Fruit fly (Drosophila melanogaster) whole organism, embryonic: ENCODE measurements around the gene Sirup.
A peak's percentile ranks its signal among the peaks of the same experiment; 100 is the strongest.

Experiments
- CG10267 ChIP-seq: fragments of 200-800 bp; sonication (Bioruptor generic); optimal IDR thresholded peaks from 2 replicates; lab custom pipeline; 2018; ENCODE audit warnings: missing biosample characterization, mild to moderate bottlenecking, missing genetic modification characterization, moderate library complexity
- CG10462 ChIP-seq: fragments of 200-800 bp; sonication (Bioruptor generic); optimal IDR thresholded peaks from 2 replicates; lab custom pipeline; 2016; ENCODE audit warnings: missing biosample characterization, missing genetic modification characterization
- CG10979 ChIP-seq: fragments of 200-800 bp; sonication (Bioruptor generic); optimal IDR thresholded peaks from 2 replicates; lab custom pipeline; 2018; ENCODE audit warnings: missing biosample characterization, mild to moderate bottlenecking, missing genetic modification characterization, moderate library complexity
- CG11504 ChIP-seq: fragments of 200-800 bp; sonication (Bioruptor generic); optimal IDR thresholded peaks from 3 replicates; lab custom pipeline; 2019; ENCODE audit warnings: missing biosample characterization, mild to moderate bottlenecking, missing genetic modification characterization, moderate library complexity
- CG12155 ChIP-seq: fragments of 200-800 bp; sonication (Bioruptor generic); optimal IDR thresholded peaks from 3 replicates; lab custom pipeline; 2016; ENCODE audit warnings: missing biosample characterization, missing genetic modification characterization
- CG1233 ChIP-seq: fragments of 200-800 bp; sonication (Bioruptor generic); optimal IDR thresholded peaks from 4 replicates; lab custom pipeline; 2018; ENCODE audit warnings: missing biosample characterization, mild to moderate bottlenecking, missing genetic modification characterization
- CG12942 ChIP-seq: fragments of 200-800 bp; sonication (Bioruptor generic); optimal IDR thresholded peaks from 3 replicates; lab custom pipeline; 2016; ENCODE audit warnings: missing biosample characterization, missing genetic modification characterization
- CG15696 ChIP-seq: fragments of 200-800 bp; sonication (Bioruptor generic); optimal IDR thresholded peaks from 2 replicates; lab custom pipeline; 2019; ENCODE audit warnings: missing biosample characterization, mild to moderate bottlenecking, missing genetic modification characterization, moderate library complexity
- CG17568 ChIP-seq: fragments of 200-800 bp; sonication (Bioruptor generic); optimal IDR thresholded peaks from 2 replicates; lab custom pipeline; 2018; ENCODE audit warnings: missing biosample characterization, mild to moderate bottlenecking, missing genetic modification characterization, moderate library complexity
- CG17829 ChIP-seq: fragments of 200-800 bp; optimal IDR thresholded peaks from 2 replicates; lab custom pipeline; 2019; ENCODE audit warnings: missing biosample characterization, mild to moderate bottlenecking, missing genetic modification characterization, moderate library complexity
- CG18599 ChIP-seq: fragments of 200-800 bp; sonication (Bioruptor generic); optimal IDR thresholded peaks from 3 replicates; lab custom pipeline; 2017; ENCODE audit warnings: missing biosample characterization, missing genetic modification characterization, mild to moderate bottlenecking, moderate library complexity, missing genetic modification reagents
- CG18619 ChIP-seq: fragments of 200-800 bp; sonication (Bioruptor generic); optimal IDR thresholded peaks from 3 replicates; lab custom pipeline; 2017; ENCODE audit warnings: missing biosample characterization, mild to moderate bottlenecking, missing genetic modification characterization
- CG2129 ChIP-seq: fragments of 200-800 bp; sonication (Bioruptor generic); IDR thresholded peaks from 2 replicates; pipeline ENCODE4 v1.3.6; 2022; ENCODE audit warnings: missing biosample characterization, missing genetic modification characterization; ENCODE audit not compliant: partially characterized antibody
- CG2712 ChIP-seq: fragments of 200-800 bp; optimal IDR thresholded peaks from 3 replicates; lab custom pipeline; 2019; ENCODE audit warnings: missing biosample characterization, mild to moderate bottlenecking, missing genetic modification characterization, moderate library complexity
- CG31365 ChIP-seq: fragments of 200-800 bp; sonication (Bioruptor generic); optimal IDR thresholded peaks from 2 replicates; lab custom pipeline; 2018; ENCODE audit warnings: missing biosample characterization, mild to moderate bottlenecking, missing genetic modification characterization
- CG42726 ChIP-seq: fragments of 200-800 bp; sonication (Bioruptor generic); IDR thresholded peaks from 2 replicates; pipeline ENCODE4 v1.3.6; 2022; ENCODE audit warnings: missing biosample characterization, missing genetic modification characterization; ENCODE audit not compliant: partially characterized antibody
- CG4820 ChIP-seq: fragments of 200-800 bp; sonication (Bioruptor generic); optimal IDR thresholded peaks from 3 replicates; lab custom pipeline; 2016; ENCODE audit warnings: missing biosample characterization, missing genetic modification characterization
- CG5180 ChIP-seq: fragments of 200-800 bp; sonication (Bioruptor generic); optimal IDR thresholded peaks from 3 replicates; lab custom pipeline; 2017; ENCODE audit warnings: missing biosample characterization, missing genetic modification characterization, mild to moderate bottlenecking, moderate library complexity, missing genetic modification reagents
- CG6175 ChIP-seq: fragments of 200-800 bp; sonication (Bioruptor generic); IDR thresholded peaks from 3 replicates; pipeline ENCODE4 v1.3.6; 2022; ENCODE audit warnings: missing biosample characterization, missing genetic modification characterization
- CG7372 ChIP-seq: fragments of 200-800 bp; sonication (Bioruptor generic); IDR thresholded peaks from 2 replicates; pipeline ENCODE4 v1.3.6; 2022; ENCODE audit warnings: missing biosample characterization, missing genetic modification characterization
- CG8359 ChIP-seq: fragments of 200-800 bp; sonication (Bioruptor generic); optimal IDR thresholded peaks from 2 replicates; lab custom pipeline; 2017; ENCODE audit warnings: missing biosample characterization, mild to moderate bottlenecking, missing genetic modification characterization, borderline replicate concordance
- CTCF ChIP-seq: fragments of 200-800 bp; sonication (Bioruptor generic); optimal IDR thresholded peaks from 2 replicates; lab custom pipeline; 2017; ENCODE audit warnings: missing biosample characterization, mild to moderate bottlenecking, missing genetic modification characterization, moderate library complexity
- Chrac-16 ChIP-seq: fragments of 200-800 bp; sonication (Bioruptor generic); optimal IDR thresholded peaks from 3 replicates; lab custom pipeline; 2016; ENCODE audit warnings: missing biosample characterization, missing genetic modification characterization
- CkIIα-i1 ChIP-seq: fragments of 200-800 bp; sonication (Bioruptor generic); IDR thresholded peaks from 2 replicates; pipeline ENCODE4 v1.3.6; 2022; ENCODE audit warnings: missing biosample characterization, missing genetic modification characterization
- Dek ChIP-seq: fragments of 200-800 bp; sonication (Bioruptor generic); optimal IDR thresholded peaks from 3 replicates; lab custom pipeline; 2019; ENCODE audit warnings: missing biosample characterization, mild to moderate bottlenecking, missing genetic modification characterization, moderate library complexity
- Dip3 ChIP-seq: fragments of 200-800 bp; sonication (Bioruptor generic); optimal IDR thresholded peaks from 3 replicates; lab custom pipeline; 2016; ENCODE audit warnings: missing biosample characterization, missing genetic modification characterization
- Drgx ChIP-seq: fragments of 200-800 bp; sonication (Bioruptor generic); IDR thresholded peaks from 2 replicates; pipeline ENCODE4 v1.3.6; 2022; ENCODE audit warnings: missing biosample characterization, missing genetic modification characterization
- Ets65A ChIP-seq: fragments of 200-800 bp; sonication (Bioruptor generic); peaks from one replicate; lab custom pipeline; 2016; ENCODE audit warnings: missing biosample characterization, missing genetic modification characterization
- Hr39 ChIP-seq: fragments of >200 bp; optimal IDR thresholded peaks from 2 replicates; lab custom pipeline; 2017
- Lim3 ChIP-seq: fragments of 200-800 bp; sonication (Bioruptor generic); IDR thresholded peaks from 2 replicates; pipeline ENCODE4 v1.3.6; 2022; ENCODE audit warnings: missing biosample characterization, missing genetic modification characterization
- MESR4 ChIP-seq: fragments of 200-800 bp; sonication (Bioruptor generic); optimal IDR thresholded peaks from 2 replicates; lab custom pipeline; 2018; ENCODE audit warnings: missing biosample characterization, mild to moderate bottlenecking, missing genetic modification characterization, moderate library complexity
- Mes4 ChIP-seq: fragments of 200-800 bp; sonication (Bioruptor generic); optimal IDR thresholded peaks from 2 replicates; lab custom pipeline; 2016; ENCODE audit warnings: missing biosample characterization, missing genetic modification characterization
- Sin3A ChIP-seq: fragments of >200 bp; optimal IDR thresholded peaks from 2 replicates; lab custom pipeline; 2018
- Spps ChIP-seq: fragments of 200-800 bp; sonication (Bioruptor generic); optimal IDR thresholded peaks from 2 replicates; lab custom pipeline; 2018; ENCODE audit warnings: missing biosample characterization, mild to moderate bottlenecking, missing genetic modification characterization
- Sry-δ ChIP-seq: fragments of 200-800 bp; sonication (Bioruptor generic); optimal IDR thresholded peaks from 2 replicates; lab custom pipeline; 2016; ENCODE audit warnings: missing biosample characterization, missing genetic modification characterization
- Usf ChIP-seq: fragments of 200-800 bp; sonication (Bioruptor generic); optimal IDR thresholded peaks from 2 replicates; lab custom pipeline; 2017; ENCODE audit warnings: missing genotype, missing biosample characterization, missing genetic modification characterization
- crc ChIP-seq: fragments of 200-800 bp; sonication (Bioruptor generic); optimal IDR thresholded peaks from 2 replicates; lab custom pipeline; 2016; ENCODE audit warnings: missing biosample characterization, missing genetic modification characterization
- dysf ChIP-seq: fragments of 200-800 bp; sonication (Bioruptor generic); IDR thresholded peaks from 3 replicates; pipeline ENCODE4 v1.3.6; 2022; ENCODE audit warnings: missing biosample characterization, missing genetic modification characterization
- gem ChIP-seq: fragments of 200-800 bp; sonication (Bioruptor generic); optimal IDR thresholded peaks from 2 replicates; lab custom pipeline; 2019; ENCODE audit warnings: missing biosample characterization, mild to moderate bottlenecking, missing genetic modification characterization, moderate library complexity
- ken ChIP-seq: fragments of 200-800 bp; sonication (Bioruptor generic); IDR thresholded peaks from 3 replicates; pipeline ENCODE4 v1.3.6; 2022; ENCODE audit warnings: missing biosample characterization, missing genetic modification characterization
- nau ChIP-seq: fragments of 200-800 bp; sonication (Bioruptor generic); optimal IDR thresholded peaks from 3 replicates; lab custom pipeline; 2017; ENCODE audit warnings: missing biosample characterization, mild to moderate bottlenecking, missing genetic modification characterization, missing genetic modification reagents
- nerfin-2 ChIP-seq: fragments of 200-800 bp; sonication (Bioruptor generic); IDR thresholded peaks from 2 replicates; pipeline ENCODE4 v1.3.6; 2022; ENCODE audit warnings: missing biosample characterization, missing genetic modification characterization; ENCODE audit not compliant: partially characterized antibody
- onecut ChIP-seq: fragments of 200-800 bp; sonication (Bioruptor generic); IDR thresholded peaks from 2 replicates; pipeline ENCODE4 v1.3.6; 2022; ENCODE audit warnings: missing biosample characterization, missing genetic modification characterization
- rib ChIP-seq: fragments of 200-800 bp; sonication (Bioruptor generic); IDR thresholded peaks from 2 replicates; pipeline ENCODE4 v1.3.6; 2022; ENCODE audit warnings: missing biosample characterization, missing genetic modification characterization
- sc ChIP-seq, 3 experiments: fragments of >200 bp in 2 of 3; fragments of 200-800 bp in 1 of 3; sonication (Bioruptor generic) in 1 of 3; optimal IDR thresholded peaks; 2 replicates in 2 of 3; 3 replicates in 1 of 3; lab custom pipeline; 2017; ENCODE audit warnings: mild to moderate bottlenecking in 1 of 3, missing biosample characterization in 1 of 3, missing genetic modification characterization in 1 of 3, missing genetic modification reagents in 1 of 3
- slp2 ChIP-seq: fragments of 200-800 bp; sonication (Bioruptor generic); optimal IDR thresholded peaks from 2 replicates; lab custom pipeline; 2016; ENCODE audit warnings: missing biosample characterization, missing genetic modification characterization
- tap ChIP-seq: fragments of 200-800 bp; optimal IDR thresholded peaks from 3 replicates; lab custom pipeline; 2019; ENCODE audit warnings: missing biosample characterization, mild to moderate bottlenecking, missing genetic modification characterization, moderate library complexity
- wdn ChIP-seq: fragments of 200-800 bp; sonication (Bioruptor generic); IDR thresholded peaks from 2 replicates; pipeline ENCODE4 v1.3.6; 2022; ENCODE audit warnings: missing biosample characterization, missing genetic modification characterization
- zen ChIP-seq: fragments of 200-800 bp; sonication (Bioruptor generic); optimal IDR thresholded peaks from 3 replicates; lab custom pipeline; 2018; ENCODE audit warnings: missing biosample characterization, mild to moderate bottlenecking, missing genetic modification characterization, moderate library complexity

Sirup gene

DNA sequence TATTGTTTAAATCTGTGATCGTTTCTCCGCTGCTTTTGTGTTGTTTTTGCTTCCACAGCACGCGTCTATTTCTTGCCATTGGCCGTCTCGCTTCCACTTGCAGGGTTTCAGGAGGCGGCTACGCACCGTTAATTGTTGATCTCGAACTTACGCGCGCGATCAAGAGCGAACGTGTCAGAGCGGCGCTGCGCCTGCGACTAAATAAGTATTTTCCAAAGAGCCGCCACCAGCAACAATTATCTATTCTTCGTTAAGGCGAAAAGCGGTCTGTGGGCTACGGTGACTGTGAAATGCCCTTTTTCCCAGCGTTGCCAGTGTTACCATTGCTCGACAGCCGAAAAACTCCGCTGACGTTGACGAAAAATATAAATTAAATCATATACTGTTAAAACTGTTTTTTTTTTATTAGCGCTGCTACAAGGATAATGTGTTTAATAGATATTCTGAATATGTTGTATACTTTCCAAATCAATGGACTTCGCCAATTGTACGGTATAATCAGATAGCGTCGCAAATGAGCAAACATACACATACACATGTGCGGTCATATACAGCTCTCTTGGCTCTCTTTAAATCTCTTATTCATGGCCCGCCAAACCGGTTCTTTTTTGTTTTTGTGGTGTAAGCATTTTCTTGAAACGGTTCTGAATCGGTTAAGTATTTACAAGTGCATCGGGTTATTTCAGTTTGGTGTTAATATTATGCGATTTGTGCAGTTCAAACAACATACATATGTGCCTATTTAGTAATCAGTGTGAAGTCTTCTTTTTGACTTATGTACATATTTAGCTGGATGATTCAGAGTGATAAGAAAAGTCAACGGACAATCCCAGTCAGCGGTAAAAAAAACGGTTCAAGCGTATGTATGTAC is 4.5 kb upstream of the Sirup start, which contains the start of gene pes (continued):
- TF ChIP-seq CG1233 (GFP tag; lab: Kevin White, UChicago), result peak; percentile 86
- TF ChIP-seq CG2712, result peak; percentile 89
- TF ChIP-seq Dip3 (GFP tag; lab: Kevin White, UChicago), result peak; percentile 90
- TF ChIP-seq CG31365 (tag; lab: Kevin White, UChicago), result peak; percentile 75
- peak; percentile 48 for TF ChIP-seq gem (tag; lab: Kevin White, UChicago)
- TF ChIP-seq dysf (GFP tag; lab: Robert Waterston, UW), result peak; percentile 37; the same call in 1 of the 3 replicates
- peak; percentile 88 for TF ChIP-seq wdn (GFP tag; lab: Robert Waterston, UW)
- peak; percentile 97 for TF ChIP-seq CG18599 (GFP tag; lab: Kevin White, UChicago)
- peak; percentile 92 for TF ChIP-seq CG4820 (GFP tag; lab: Kevin White, UChicago)
- peak; percentile 50; the same call in 1 of the 2 replicates for TF ChIP-seq CkIIα-i1
- peak; percentile 51; the same call in 1 of the 3 replicates for TF ChIP-seq ken
- TF ChIP-seq CG10267 (tag; lab: Kevin White, UChicago), result peak; percentile 89
- TF ChIP-seq CG17568 (GFP tag; lab: Kevin White, UChicago), result peak; percentile 36
- TF ChIP-seq CG2129 (GFP tag; lab: Robert Waterston, UW), result no peak
- TF ChIP-seq Usf (GFP tag; lab: Kevin White, UChicago), result peak; percentile 66
- peak; percentile 94 for TF ChIP-seq Drgx (GFP tag; lab: Robert Waterston, UW)
- peak; percentile 92 for TF ChIP-seq nau
- TF ChIP-seq CG6175 (GFP tag; lab: Robert Waterston, UW), result peak; percentile 91
- TF ChIP-seq CG10462 (GFP tag; lab: Kevin White, UChicago), result peak; percentile 69
- peak; percentile 65 for TF ChIP-seq Mes4 (GFP tag; lab: Kevin White, UChicago)
- TF ChIP-seq onecut (GFP tag; lab: Robert Waterston, UW), result peak; percentile 85
- peak; percentile 80 for TF ChIP-seq CG5180 (GFP tag; lab: Kevin White, UChicago)
- no peak for TF ChIP-seq Hr39 (lab: Kevin White, UChicago)
- peak; percentile 84 for TF ChIP-seq crc (GFP tag; lab: Kevin White, UChicago)
- no peak for TF ChIP-seq nerfin-2 (GFP tag; lab: Robert Waterston, UW)
- TF ChIP-seq Ets65A (GFP tag; lab: Kevin White, UChicago), result peak; percentile 98
- TF ChIP-seq CG12155 (GFP tag; lab: Kevin White, UChicago), result peak; percentile 77
- TF ChIP-seq CTCF (GFP tag; lab: Kevin White, UChicago), result peak; percentile 53
- peak; percentile 8 for TF ChIP-seq Chrac-16 (GFP tag; lab: Kevin White, UChicago)
- no peak for TF ChIP-seq Dek (tag; lab: Kevin White, UChicago)
- peak; percentile 31 for TF ChIP-seq Sry-δ (GFP tag; lab: Kevin White, UChicago)
- peak; percentile 62 for TF ChIP-seq CG12942 (GFP tag; lab: Kevin White, UChicago)
- TF ChIP-seq CG8359 (GFP tag; lab: Kevin White, UChicago), result peak; percentile 67
- TF ChIP-seq Lim3 (GFP tag; lab: Robert Waterston, UW), result peak; percentile 76; the same call in 1 of the 2 replicates
- TF ChIP-seq zen, result peak; percentile 91
- peak; percentile 25 for TF ChIP-seq MESR4 (GFP tag; lab: Kevin White, UChicago)
- peak; percentile 92 for TF ChIP-seq CG15696 (tag; lab: Kevin White, UChicago)
- peak; percentile 92 for TF ChIP-seq CG7372 (GFP tag; lab: Robert Waterston, UW)
- TF ChIP-seq CG11504 (tag; lab: Kevin White, UChicago), result peak; percentile 93
- peak; percentile 74 for TF ChIP-seq Spps (tag; lab: Kevin White, UChicago)
- peak; percentile 86 for TF ChIP-seq CG17829 (tag; lab: Kevin White, UChicago)
- TF ChIP-seq tap, result peak; percentile 57
- TF ChIP-seq Sin3A, result no peak
- TF ChIP-seq CG18619 (GFP tag; lab: Kevin White, UChicago), result peak; percentile 87
- peak; percentile 57; the same call in 1 of the 2 replicates for TF ChIP-seq rib (GFP tag; lab: Robert Waterston, UW)
- TF ChIP-seq CG42726 (GFP tag; lab: Robert Waterston, UW), result peak; percentile 55
- peak; percentile 91 for TF ChIP-seq CG10979
- TF ChIP-seq slp2, result no peak
- TF ChIP-seq sc (optimal IDR thresholded peaks at IDR 0.05; lab: Kevin White, UChicago), result no peak
- no peak for TF ChIP-seq sc (GFP tag; optimal IDR thresholded peaks at IDR 0.05; lab: Kevin White, UChicago)
